Fruit fly (Drosophila melanogaster) whole organism, embryonic: ENCODE measurements around the gene CG33796.

ENCODE experiments used
- Ada2b ChIP-seq: fragments of 200-800 bp; sonication (Bioruptor generic); IDR thresholded peaks from 2 replicates; pipeline ENCODE4 v1.3.6; 2022; ENCODE audit warnings: missing biosample characterization, missing genetic modification characterization
- Aef1 ChIP-seq: fragments of 200-800 bp; sonication (Bioruptor generic); IDR thresholded peaks from 3 replicates; pipeline ENCODE4 v1.3.6; 2022; ENCODE audit warnings: missing biosample characterization, missing genetic modification characterization
- CG10431 ChIP-seq: fragments of 200-800 bp; sonication (Bioruptor generic); optimal IDR thresholded peaks from 3 replicates; lab custom pipeline; 2018; ENCODE audit warnings: missing biosample characterization, mild to moderate bottlenecking, missing genetic modification characterization
- CG10654 ChIP-seq: fragments of 200-800 bp; sonication (Bioruptor generic); optimal IDR thresholded peaks from 2 replicates; lab custom pipeline; 2016; ENCODE audit warnings: missing biosample characterization, missing genetic modification characterization
- CG10979 ChIP-seq: fragments of 200-800 bp; sonication (Bioruptor generic); optimal IDR thresholded peaks from 2 replicates; lab custom pipeline; 2018; ENCODE audit warnings: missing biosample characterization, mild to moderate bottlenecking, missing genetic modification characterization, moderate library complexity
- CG11560 ChIP-seq: fragments of 200-800 bp; sonication (Bioruptor generic); IDR thresholded peaks from 3 replicates; pipeline ENCODE4 v1.3.6; 2022; ENCODE audit warnings: missing biosample characterization, missing genetic modification characterization
- CG12659 ChIP-seq: fragments of 200-800 bp; sonication (Bioruptor generic); optimal IDR thresholded peaks from 3 replicates; lab custom pipeline; 2017; ENCODE audit warnings: mild to moderate bottlenecking, missing biosample characterization, missing genetic modification reagents, missing genetic modification characterization
- CG14441 ChIP-seq: fragments of 200-800 bp; sonication (Bioruptor generic); IDR thresholded peaks from 2 replicates; pipeline ENCODE4 v1.3.6; 2022; ENCODE audit warnings: missing biosample characterization, missing genetic modification characterization
- CG14965 ChIP-seq: fragments of 200-800 bp; sonication (Bioruptor generic); optimal IDR thresholded peaks from 2 replicates; lab custom pipeline; 2016; ENCODE audit warnings: missing biosample characterization, missing genetic modification characterization, borderline replicate concordance
- CG17359 ChIP-seq: fragments of 200-800 bp; sonication (Bioruptor generic); optimal IDR thresholded peaks from 3 replicates; lab custom pipeline; 2018; ENCODE audit warnings: missing biosample characterization, mild to moderate bottlenecking, missing genetic modification characterization, moderate library complexity
- CG1792 ChIP-seq: fragments of 200-800 bp; sonication (Bioruptor generic); optimal IDR thresholded peaks from 2 replicates; lab custom pipeline; 2016; ENCODE audit warnings: missing biosample characterization, missing genetic modification characterization
- CG2120 ChIP-seq: fragments of 200-800 bp; sonication (Bioruptor generic); optimal IDR thresholded peaks from 3 replicates; lab custom pipeline; 2016; ENCODE audit warnings: missing biosample characterization, missing genetic modification characterization
- CG2199 ChIP-seq: fragments of 200-800 bp; sonication (Bioruptor generic); IDR thresholded peaks from 3 replicates; pipeline ENCODE4 v1.3.6; 2022; ENCODE audit warnings: missing biosample characterization, missing genetic modification characterization
- CG2712 ChIP-seq: fragments of 200-800 bp; optimal IDR thresholded peaks from 3 replicates; lab custom pipeline; 2019; ENCODE audit warnings: missing biosample characterization, mild to moderate bottlenecking, missing genetic modification characterization, moderate library complexity
- CG31441 ChIP-seq: fragments of 200-800 bp; sonication (Bioruptor generic); IDR thresholded peaks from 2 replicates; pipeline ENCODE4 v1.3.6; 2022; ENCODE audit warnings: missing biosample characterization, missing genetic modification characterization
- CG32772 ChIP-seq: fragments of 200-800 bp; sonication (Bioruptor generic); IDR thresholded peaks from 2 replicates; pipeline ENCODE4 v1.3.6; 2022; ENCODE audit warnings: missing biosample characterization, missing genetic modification characterization
- CG4404 ChIP-seq: fragments of 200-800 bp; sonication (Bioruptor generic); IDR thresholded peaks from 2 replicates; pipeline ENCODE4 v1.3.6; 2022; ENCODE audit warnings: missing biosample characterization, missing genetic modification characterization
- CG6254 ChIP-seq: fragments of 200-800 bp; sonication (Bioruptor generic); optimal IDR thresholded peaks from 3 replicates; lab custom pipeline; 2017; ENCODE audit warnings: mild to moderate bottlenecking, missing biosample characterization, missing genetic modification reagents, missing genetic modification characterization
- CG7271 ChIP-seq: fragments of 200-800 bp; sonication (Bioruptor generic); optimal IDR thresholded peaks from 2 replicates; lab custom pipeline; 2018; ENCODE audit warnings: missing biosample characterization, mild to moderate bottlenecking, missing genetic modification characterization, moderate library complexity
- CG7372 ChIP-seq: fragments of 200-800 bp; sonication (Bioruptor generic); IDR thresholded peaks from 2 replicates; pipeline ENCODE4 v1.3.6; 2022; ENCODE audit warnings: missing biosample characterization, missing genetic modification characterization
- CG8388 ChIP-seq: fragments of 200-800 bp; sonication (Bioruptor generic); optimal IDR thresholded peaks from 2 replicates; lab custom pipeline; 2019; ENCODE audit warnings: missing biosample characterization, mild to moderate bottlenecking, missing genetic modification characterization, moderate library complexity
- Chrac-16 ChIP-seq: fragments of 200-800 bp; sonication (Bioruptor generic); optimal IDR thresholded peaks from 3 replicates; lab custom pipeline; 2016; ENCODE audit warnings: missing biosample characterization, missing genetic modification characterization
- CoRest ChIP-seq: fragments of 200-800 bp; sonication (Bioruptor generic); optimal IDR thresholded peaks from 3 replicates; lab custom pipeline; 2018; ENCODE audit warnings: missing biosample characterization, mild to moderate bottlenecking, missing genetic modification characterization, moderate library complexity
- D19A ChIP-seq: fragments of 200-800 bp; optimal IDR thresholded peaks from 3 replicates; lab custom pipeline; 2019; ENCODE audit warnings: missing biosample characterization, mild to moderate bottlenecking, missing genetic modification characterization, moderate library complexity
- Dref ChIP-seq: fragments of 200-800 bp; sonication (Bioruptor generic); IDR thresholded peaks from 2 replicates; pipeline ENCODE4 v1.3.6; 2022; ENCODE audit warnings: missing biosample characterization, missing genetic modification characterization
- Fer1 ChIP-seq: fragments of 200-800 bp; sonication (Bioruptor generic); optimal IDR thresholded peaks from 2 replicates; lab custom pipeline; 2017; ENCODE audit warnings: missing biosample characterization, mild to moderate bottlenecking, missing genetic modification characterization
- Fer3 ChIP-seq: fragments of 200-800 bp; sonication (Bioruptor generic); optimal IDR thresholded peaks from 2 replicates; lab custom pipeline; 2018; ENCODE audit warnings: missing biosample characterization, mild to moderate bottlenecking, missing genetic modification characterization, moderate library complexity
- GATAe ChIP-seq: fragments of 200-800 bp; sonication (Bioruptor generic); conservative IDR thresholded peaks from 2 replicates; pipeline ENCODE4 v1.3.6; 2022; ENCODE audit warnings: missing biosample characterization, missing genetic modification characterization
- Lhr ChIP-seq: fragments of 200-800 bp; sonication (Bioruptor generic); optimal IDR thresholded peaks from 3 replicates; lab custom pipeline; 2017; ENCODE audit warnings: mild to moderate bottlenecking, missing biosample characterization, missing genetic modification reagents, missing genetic modification characterization
- Med ChIP-seq: fragments of 200-800 bp; sonication (Bioruptor generic); peaks from one replicate; lab custom pipeline; 2016; ENCODE audit warnings: missing biosample characterization, missing genetic modification characterization, mild to moderate bottlenecking, inconsistent platforms, moderate library complexity
- Meics ChIP-seq: fragments of 200-800 bp; sonication (Bioruptor generic); optimal IDR thresholded peaks from 2 replicates; lab custom pipeline; 2017; ENCODE audit warnings: missing biosample characterization, mild to moderate bottlenecking, missing genetic modification characterization
- Mes4 ChIP-seq: fragments of 200-800 bp; sonication (Bioruptor generic); optimal IDR thresholded peaks from 2 replicates; lab custom pipeline; 2016; ENCODE audit warnings: missing biosample characterization, missing genetic modification characterization
- Xrp1 ChIP-seq: fragments of 200-800 bp; sonication (Bioruptor generic); IDR thresholded peaks from 2 replicates; pipeline ENCODE4 v1.3.6; 2022; ENCODE audit warnings: missing biosample characterization, missing genetic modification characterization
- az2 ChIP-seq: fragments of 200-800 bp; sonication (Bioruptor generic); optimal IDR thresholded peaks from 3 replicates; lab custom pipeline; 2016; ENCODE audit warnings: missing biosample characterization, missing genetic modification characterization
- corto ChIP-seq: fragments of 200-800 bp; sonication (Bioruptor generic); optimal IDR thresholded peaks from 2 replicates; lab custom pipeline; 2016; ENCODE audit warnings: missing biosample characterization, mild to moderate bottlenecking, missing genetic modification characterization, moderate library complexity
- dmrt11E ChIP-seq: fragments of 200-800 bp; sonication (Bioruptor generic); optimal IDR thresholded peaks from 3 replicates; lab custom pipeline; 2018; ENCODE audit warnings: missing biosample characterization, mild to moderate bottlenecking, missing genetic modification characterization, moderate library complexity
- dmrt99B ChIP-seq: fragments of 200-800 bp; sonication (Bioruptor generic); optimal IDR thresholded peaks from 2 replicates; lab custom pipeline; 2018; ENCODE audit warnings: missing biosample characterization, mild to moderate bottlenecking, missing genetic modification characterization, moderate library complexity
- esg ChIP-seq: fragments of 200-800 bp; sonication (Bioruptor generic); conservative IDR thresholded peaks from 2 replicates; pipeline ENCODE4 v1.3.6; 2022; ENCODE audit warnings: missing biosample characterization, missing genetic modification characterization
- ewg ChIP-seq: fragments of 200-800 bp; sonication (Bioruptor generic); optimal IDR thresholded peaks from 3 replicates; lab custom pipeline; 2017; ENCODE audit warnings: mild to moderate bottlenecking, missing biosample characterization, missing genetic modification reagents, missing genetic modification characterization
- fru ChIP-seq: fragments of >200 bp; optimal IDR thresholded peaks from 2 replicates; lab custom pipeline; 2017
- ftz-f1 ChIP-seq: fragments of 200-800 bp; sonication (Bioruptor generic); optimal IDR thresholded peaks from 2 replicates; lab custom pipeline; 2016; ENCODE audit warnings: missing biosample characterization, missing genetic modification characterization
- gcm2 ChIP-seq: fragments of 200-800 bp; sonication (Bioruptor generic); optimal IDR thresholded peaks from 2 replicates; lab custom pipeline; 2016; ENCODE audit warnings: missing biosample characterization, missing genetic modification characterization
- nerfin-1 ChIP-seq: fragments of 200-800 bp; sonication (Bioruptor generic); optimal IDR thresholded peaks from 3 replicates; lab custom pipeline; 2019; ENCODE audit warnings: missing biosample characterization, mild to moderate bottlenecking, missing genetic modification characterization, moderate library complexity
- nmo ChIP-seq: fragments of 200-800 bp; sonication (Bioruptor generic); optimal IDR thresholded peaks from 2 replicates; lab custom pipeline; 2018; ENCODE audit warnings: missing biosample characterization, mild to moderate bottlenecking, missing genetic modification characterization, moderate library complexity
- nom ChIP-seq: fragments of 200-800 bp; sonication (Bioruptor generic); optimal IDR thresholded peaks from 2 replicates; lab custom pipeline; 2017; ENCODE audit warnings: missing biosample characterization, missing genetic modification characterization, mild to moderate bottlenecking, moderate library complexity, missing genetic modification reagents
- pnt ChIP-seq: fragments of 200-800 bp; sonication (Bioruptor generic); optimal IDR thresholded peaks from 3 replicates; lab custom pipeline; 2016; ENCODE audit warnings: missing biosample characterization, missing genetic modification characterization
- prd ChIP-seq, 3 experiments: fragments of >200 bp in 2 of 3; fragments of 200-800 bp in 1 of 3; sonication (Bioruptor generic) in 1 of 3; optimal IDR thresholded peaks in 2 of 3; IDR thresholded peaks in 1 of 3; 2 replicates in 2 of 3; 3 replicates in 1 of 3; pipeline versions ENCODE4 v1.3.6 to Lab custom; 2017 to 2022; ENCODE audit warnings: missing biosample characterization in 1 of 3, missing genetic modification characterization in 1 of 3
- psq ChIP-seq: fragments of 200-800 bp; sonication (Bioruptor generic); optimal IDR thresholded peaks from 2 replicates; lab custom pipeline; 2017; ENCODE audit warnings: missing biosample characterization, missing genetic modification characterization
- sens ChIP-seq: fragments of 200-800 bp; sonication (Bioruptor generic); peaks from one replicate; lab custom pipeline; 2016; ENCODE audit warnings: missing biosample characterization, missing genetic modification characterization
- sens-2 ChIP-seq: fragments of 200-800 bp; sonication (Bioruptor generic); IDR thresholded peaks from 2 replicates; pipeline ENCODE4 v1.3.6; 2022; ENCODE audit warnings: missing biosample characterization, missing genetic modification characterization
- trem ChIP-seq: fragments of 200-800 bp; optimal IDR thresholded peaks from 3 replicates; lab custom pipeline; 2019; ENCODE audit warnings: missing biosample characterization, mild to moderate bottlenecking, missing genetic modification characterization, moderate library complexity

CG33796 gene

dm6 chr3L:16181330-16181830, 11.5 kb upstream of the CG33796 start (continued):
- TF ChIP-seq trem (tag; lab: Kevin White, UChicago) (peak; percentile 53), CG7271 (no peak), CG2199 (no peak), Fer3 (tag; lab: Kevin White, UChicago) (no peak), Fer1 (GFP tag; lab: Kevin White, UChicago) (no peak), esg (GFP tag; lab: Robert Waterston, UW) (0 out of 2 replicates have a peak, but pooled peaks have one; percentile 10), dmrt99B (tag; lab: Kevin White, UChicago) (peak; percentile 53), CG31441 (0 out of 2 replicates have a peak, but pooled peaks have one; percentile 28), prd (optimal IDR thresholded peaks at IDR 0.05; lab: Kevin White, UChicago) (no peak), prd (GFP tag; IDR thresholded peaks at IDR 0.05; lab: Robert Waterston, UW) (no peak), corto (peak; percentile 55), CG8388 (GFP tag; lab: Kevin White, UChicago) (no peak), CG1792 (no peak), CG2120 (GFP tag; lab: Kevin White, UChicago) (no peak), Med (GFP tag; lab: Kevin White, UChicago) (peak; percentile 15), CG7372 (GFP tag; lab: Robert Waterston, UW) (no peak), Ada2b (GFP tag; lab: Robert Waterston, UW) (no peak), psq (GFP tag; lab: Kevin White, UChicago) (no peak), Xrp1 (peak; percentile 56; the same call in 1 of the 2 replicates), pnt (GFP tag; lab: Kevin White, UChicago) (no peak), gcm2 (GFP tag; lab: Kevin White, UChicago) (no peak), CG6254 (GFP tag; lab: Kevin White, UChicago) (no peak), CG2712 (tag; lab: Kevin White, UChicago) (peak; percentile 0), CG14965 (GFP tag; lab: Kevin White, UChicago) (no peak), Mes4 (GFP tag; lab: Kevin White, UChicago) (no peak), CG10431 (GFP tag; lab: Kevin White, UChicago) (no peak), nom (peak; percentile 73), sens (GFP tag; lab: Kevin White, UChicago) (peak; percentile 80), CG12659 (GFP tag; lab: Kevin White, UChicago) (no peak), CG14441 (GFP tag; lab: Robert Waterston, UW) (no peak), CoRest (no peak), CG17359 (tag; lab: Kevin White, UChicago) (peak; percentile 30), Dref (GFP tag; lab: Robert Waterston, UW) (no peak), GATAe (GFP tag; lab: Robert Waterston, UW) (no peak), nerfin-1 (peak; percentile 16), sens-2 (GFP tag; lab: Robert Waterston, UW) (no peak), CG11560 (tag; lab: Robert Waterston, UW) (no peak), CG32772 (0 out of 2 replicates have a peak, but pooled peaks have one; percentile 20), Chrac-16 (GFP tag; lab: Kevin White, UChicago) (no peak), CG10979 (tag; lab: Kevin White, UChicago) (peak; percentile 64), ewg (GFP tag; lab: Kevin White, UChicago) (no peak), Meics (GFP tag; lab: Kevin White, UChicago) (peak; percentile 22), CG4404 (GFP tag; lab: Robert Waterston, UW) (no peak), Lhr (GFP tag; lab: Kevin White, UChicago) (no peak), dmrt11E (tag; lab: Kevin White, UChicago) (peak; percentile 19), CG10654 (peak; percentile 3), fru (lab: Kevin White, UChicago) (no peak), nmo (peak; percentile 75), D19A (peak; percentile 6), ftz-f1 (GFP tag; lab: Kevin White, UChicago) (no peak), Aef1 (no peak), az2 (GFP tag; lab: Kevin White, UChicago) (no peak)
